Fruit fly (Drosophila melanogaster): ENCODE measurements around the gene CG42578.

- TF ChIP-seq CG8478 (optimal IDR thresholded peaks at IDR 0.05), result no peak
- no peak for TF ChIP-seq CTCF (optimal IDR thresholded peaks at IDR 0.05)
Measured at dm6 chrX:20415444-20415843, 30.7 kb upstream of the CG42578 start, which contains the start of gene Obp19a.

Measured in S2 (cell line).